Worm (Caenorhabditis elegans): ENCODE measurements around the gene vps-41.
A peak's percentile ranks its signal among the peaks of the same experiment; 100 is the strongest.

The vps-41 gene

ce11 chrX:5293862-5294261 is 10.2 kb downstream of the vps-41 start:
- TF ChIP-seq alr-1 (tag; optimal IDR thresholded peaks at IDR 0.05) (no peak), Y55F3AM.14 (GFP tag; optimal IDR thresholded peaks at IDR 0.05) (no peak), nhr-129 (tag; optimal IDR thresholded peaks at IDR 0.05) (peak; percentile 61), dmd-4 (tag; optimal IDR thresholded peaks at IDR 0.05) (no peak), ztf-1 (GFP tag; conservative IDR thresholded peaks at IDR 0.05) (no peak)

ce11 chrX:5297942-5298611 is 14.4 kb downstream of the vps-41 start, which contains the start of gene ift-81:
Gene ift-81 (plus strand): TSS chrX:5298561.
- TF ChIP-seq sma-9 (GFP tag; optimal IDR thresholded peaks at IDR 0.05) (peak; percentile 62), sma-9 (tag; optimal IDR thresholded peaks at IDR 0.05) (no peak), crh-2 (tag; optimal IDR thresholded peaks at IDR 0.05) (peak; percentile 40), gmeb-1 (tag; optimal IDR thresholded peaks at IDR 0.05) (peak; percentile 39), sem-4 (tag; optimal IDR thresholded peaks at IDR 0.05) (no peak), snpc-4 (tag; optimal IDR thresholded peaks at IDR 0.05) (no peak), lsy-2 (tag; optimal IDR thresholded peaks at IDR 0.05) (peak; percentile 37 to 67), lin-11 (tag; optimal IDR thresholded peaks at IDR 0.05) (peak; percentile 4), F13H6.1 (tag; optimal IDR thresholded peaks at IDR 0.05) (peak; percentile 59), unc-55 (GFP tag; optimal IDR thresholded peaks at IDR 0.05) (peak; percentile 83), nhr-129 (tag; optimal IDR thresholded peaks at IDR 0.05) (peak; percentile 69), elt-1 (tag; optimal IDR thresholded peaks at IDR 0.05) (no peak), mab-5 (tag; optimal IDR thresholded peaks at IDR 0.05) (peak; percentile 76), fos-1 (tag; optimal IDR thresholded peaks at IDR 0.05) (peak; percentile 5), ztf-4 (tag; optimal IDR thresholded peaks at IDR 0.05) (no peak), C34F6.9 (tag; optimal IDR thresholded peaks at IDR 0.05) (peak; percentile 57), lin-13 (GFP tag; optimal IDR thresholded peaks at IDR 0.05) (peak; percentile 44)

ce11 chrX:5303500-5303899 is 19.9 kb downstream of the vps-41 start, which contains the start of gene ags-3:
Gene ags-3 (minus strand): TSS chrX:5303600.
- TF ChIP-seq dmd-4 (tag; optimal IDR thresholded peaks at IDR 0.05) (no peak), egl-27 (tag; optimal IDR thresholded peaks at IDR 0.05) (no peak), zag-1 (tag; optimal IDR thresholded peaks at IDR 0.05) (no peak), mbf-1 (tag; optimal IDR thresholded peaks at IDR 0.05) (no peak), blmp-1 (tag; optimal IDR thresholded peaks at IDR 0.05; ENCODE audit: insufficient read depth) (no peak), nhr-10 (tag; optimal IDR thresholded peaks at IDR 0.05) (no peak), ZK546.5 (tag; optimal IDR thresholded peaks at IDR 0.05) (no peak), F13H6.1 (tag; optimal IDR thresholded peaks at IDR 0.05) (no peak), nhr-21 (tag; optimal IDR thresholded peaks at IDR 0.05) (no peak), crh-2 (tag; optimal IDR thresholded peaks at IDR 0.05) (no peak), elt-1 (tag; optimal IDR thresholded peaks at IDR 0.05) (no peak), lin-11 (tag; optimal IDR thresholded peaks at IDR 0.05) (no peak), unc-55 (GFP tag; optimal IDR thresholded peaks at IDR 0.05) (no peak), lin-39 (tag; optimal IDR thresholded peaks at IDR 0.05) (no peak), sma-9 (GFP tag; optimal IDR thresholded peaks at IDR 0.05) (no peak), sma-9 (tag; optimal IDR thresholded peaks at IDR 0.05) (no peak), nhr-6 (tag; optimal IDR thresholded peaks at IDR 0.05) (no peak), mdl-1 (tag; optimal IDR thresholded peaks at IDR 0.05) (no peak)

- no peak for TF ChIP-seq R02D3.7 (tag; optimal IDR thresholded peaks at IDR 0.05)
- TF ChIP-seq unc-62 (GFP tag; optimal IDR thresholded peaks at IDR 0.05): no peak
- no peak for TF ChIP-seq ztf-11 (tag; optimal IDR thresholded peaks at IDR 0.05)
- TF ChIP-seq nhr-6 (tag; optimal IDR thresholded peaks at IDR 0.05): no peak
Measured at ce11 chrX:5309622-5310021, 26.0 kb downstream of the vps-41 start.

ce11 chrX:5311174-5311573 is 27.5 kb downstream of the vps-41 start:
- TF ChIP-seq unc-62 (GFP tag; optimal IDR thresholded peaks at IDR 0.05): no peak
- no peak for TF ChIP-seq F13H6.1 (tag; optimal IDR thresholded peaks at IDR 0.05)
- peak in 1 of 2 experiments; percentile 22 for TF ChIP-seq mdl-1 (tag; optimal IDR thresholded peaks at IDR 0.05)
- no peak for TF ChIP-seq lin-11 (tag; optimal IDR thresholded peaks at IDR 0.05)
- TF ChIP-seq mab-5 (tag; optimal IDR thresholded peaks at IDR 0.05): peak; percentile 72
- peak; percentile 53 for TF ChIP-seq unc-55 (GFP tag; optimal IDR thresholded peaks at IDR 0.05)

Measured in whole organism, L2 larva.